Worm (Caenorhabditis elegans): Measurements from ENCODE around the gene nhr-102.

ce11 chrV:15863042-15863441, 13.2 kb downstream of the nhr-102 start, which contains the start of gene srh-299:
- TF ChIP-seq snpc-4 (tag; optimal IDR thresholded peaks at IDR 0.05), result no peak
- TF ChIP-seq ztf-11 (tag; optimal IDR thresholded peaks at IDR 0.05), result no peak
- TF ChIP-seq mab-5 (tag; optimal IDR thresholded peaks at IDR 0.05), result no peak
- no peak for TF ChIP-seq sptf-1 (tag; optimal IDR thresholded peaks at IDR 0.05)
- TF ChIP-seq tbx-8 (GFP tag; optimal IDR thresholded peaks at IDR 0.05), result no peak
